Worm (Caenorhabditis elegans): ENCODE data around the gene R05A10.8.

Gene R05A10.8

ce11 chrIV:14186264-14186663 lies 28.3 kb upstream of the R05A10.8 start:
- no peak for TF ChIP-seq ZK546.5 (tag; optimal IDR thresholded peaks at IDR 0.05)
- no peak for TF ChIP-seq unc-55 (GFP tag; optimal IDR thresholded peaks at IDR 0.05)

DNA sequence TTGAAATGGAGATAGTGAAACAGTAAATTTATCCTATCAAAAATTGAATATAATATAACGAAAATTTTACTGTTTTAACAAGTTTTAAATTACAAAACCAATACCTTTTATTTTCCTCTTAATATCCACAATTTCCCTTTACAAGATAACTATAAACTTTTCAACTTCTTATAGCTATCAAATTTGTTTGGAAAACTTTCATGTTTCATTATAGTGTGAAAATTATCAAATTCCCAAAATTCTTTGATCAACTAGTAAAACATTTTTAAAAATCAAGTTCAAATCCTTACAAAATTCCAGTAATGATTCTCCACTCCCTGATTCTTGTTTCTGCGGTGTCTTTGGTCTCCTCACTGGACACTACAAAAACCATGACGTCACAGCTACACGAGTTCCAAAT lies 24.1 kb upstream of the R05A10.8 start, which contains the start of gene R05A10.1:
TSS of gene R05A10.1 (plus strand) at position 301 of the 400 bp plus-strand sequence.
- TF ChIP-seq elt-1 (tag; optimal IDR thresholded peaks at IDR 0.05), result no peak
- TF ChIP-seq peb-1 (tag; optimal IDR thresholded peaks at IDR 0.05), result no peak
- TF ChIP-seq sma-3 (GFP tag; optimal IDR thresholded peaks at IDR 0.05), result no peak
- TF ChIP-seq lin-13 (GFP tag; optimal IDR thresholded peaks at IDR 0.05), result no peak
- TF ChIP-seq skn-1 (tag; optimal IDR thresholded peaks at IDR 0.05), result no peak
- TF ChIP-seq R02D3.7 (tag; optimal IDR thresholded peaks at IDR 0.05), result no peak
- no peak for TF ChIP-seq zag-1 (tag; optimal IDR thresholded peaks at IDR 0.05)
- no peak for TF ChIP-seq ztf-11 (tag; optimal IDR thresholded peaks at IDR 0.05)
- no peak for TF ChIP-seq fos-1 (tag; optimal IDR thresholded peaks at IDR 0.05)
- TF ChIP-seq nhr-237 (tag; optimal IDR thresholded peaks at IDR 0.05), result no peak
- no peak for TF ChIP-seq gmeb-1 (tag; optimal IDR thresholded peaks at IDR 0.05)
- TF ChIP-seq ztf-1 (GFP tag; conservative IDR thresholded peaks at IDR 0.05), result no peak
- TF ChIP-seq F13H6.1 (tag; optimal IDR thresholded peaks at IDR 0.05), result no peak
- no peak for TF ChIP-seq nhr-12 (tag; optimal IDR thresholded peaks at IDR 0.05)
- no peak for TF ChIP-seq mab-5 (tag; optimal IDR thresholded peaks at IDR 0.05)
- no peak for TF ChIP-seq sma-9 (GFP tag; optimal IDR thresholded peaks at IDR 0.05)
- TF ChIP-seq sma-9 (tag; optimal IDR thresholded peaks at IDR 0.05), result no peak
- no peak for TF ChIP-seq Y55F3AM.14 (GFP tag; optimal IDR thresholded peaks at IDR 0.05)
- TF ChIP-seq lin-39 (tag; optimal IDR thresholded peaks at IDR 0.05), result no peak

ce11 chrIV:14177058-14177457 lies 19.1 kb upstream of the R05A10.8 start, which contains the start of gene R05A10.2:
Gene R05A10.2 (plus strand): TSS chrIV:14177271.
- TF ChIP-seq nhr-23 (tag; optimal IDR thresholded peaks at IDR 0.05) (no peak), ztf-1 (GFP tag; conservative IDR thresholded peaks at IDR 0.05) (no peak), egl-27 (tag; optimal IDR thresholded peaks at IDR 0.05) (no peak), lin-13 (GFP tag; optimal IDR thresholded peaks at IDR 0.05) (no peak), Y55F3AM.14 (GFP tag; optimal IDR thresholded peaks at IDR 0.05) (no peak), snpc-4 (tag; optimal IDR thresholded peaks at IDR 0.05) (no peak), nhr-12 (tag; optimal IDR thresholded peaks at IDR 0.05) (no peak)

- no peak for TF ChIP-seq sem-4 (tag; optimal IDR thresholded peaks at IDR 0.05)
- no peak for TF ChIP-seq nhr-12 (tag; optimal IDR thresholded peaks at IDR 0.05)
- TF ChIP-seq C34F6.9 (tag; optimal IDR thresholded peaks at IDR 0.05), result no peak
- TF ChIP-seq dmd-4 (tag; optimal IDR thresholded peaks at IDR 0.05), result no peak
- no peak for TF ChIP-seq lin-13 (GFP tag; optimal IDR thresholded peaks at IDR 0.05)
- no peak for TF ChIP-seq sma-3 (GFP tag; optimal IDR thresholded peaks at IDR 0.05)
- TF ChIP-seq elt-3 (tag; optimal IDR thresholded peaks at IDR 0.05), result no peak
- no peak for TF ChIP-seq nhr-10 (tag; optimal IDR thresholded peaks at IDR 0.05)
- no peak for TF ChIP-seq nhr-77 (tag; optimal IDR thresholded peaks at IDR 0.05)
- no peak for TF ChIP-seq ceh-16 (tag; optimal IDR thresholded peaks at IDR 0.05)
- no peak for TF ChIP-seq unc-62 (GFP tag; optimal IDR thresholded peaks at IDR 0.05)
- no peak for TF ChIP-seq unc-55 (GFP tag; optimal IDR thresholded peaks at IDR 0.05)
- no peak for TF ChIP-seq nhr-6 (tag; optimal IDR thresholded peaks at IDR 0.05)
- no peak for TF ChIP-seq Y55F3AM.14 (GFP tag; optimal IDR thresholded peaks at IDR 0.05)
- TF ChIP-seq zag-1 (tag; optimal IDR thresholded peaks at IDR 0.05), result no peak
- no peak for TF ChIP-seq nhr-129 (tag; optimal IDR thresholded peaks at IDR 0.05)
Measured at ce11 chrIV:14176373-14176772, 18.4 kb upstream of the R05A10.8 start, which contains the start of gene R05A10.3. Gene R05A10.3 (minus strand): TSS chrIV:14176473.

DNA sequence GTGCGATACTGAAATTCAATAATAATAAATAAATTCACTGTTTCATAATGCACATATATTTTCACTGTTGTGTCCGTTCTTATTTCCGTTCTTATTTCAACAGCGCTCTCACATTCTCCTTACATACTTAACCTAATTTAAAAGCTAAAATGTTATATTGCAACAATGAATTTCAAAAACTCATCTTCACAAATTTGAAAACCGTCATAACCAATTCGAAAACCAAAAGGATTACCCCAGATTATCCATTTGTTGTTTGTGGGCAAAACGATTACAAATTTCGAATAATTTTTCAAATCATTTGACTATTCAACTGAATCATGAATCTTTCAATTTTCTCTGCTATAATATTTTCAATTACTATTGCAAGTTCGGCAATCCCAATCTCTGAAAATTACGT lies 14.2 kb upstream of the R05A10.8 start, which contains the start of gene R05A10.4:
TSS of gene R05A10.4 (plus strand) at position 301 of the 400 bp plus-strand sequence.
- TF ChIP-seq crh-2 (tag; optimal IDR thresholded peaks at IDR 0.05) (no peak), ztf-4 (tag; optimal IDR thresholded peaks at IDR 0.05) (no peak), nhr-6 (tag; optimal IDR thresholded peaks at IDR 0.05) (no peak), nhr-12 (tag; optimal IDR thresholded peaks at IDR 0.05) (no peak), mab-5 (tag; optimal IDR thresholded peaks at IDR 0.05) (no peak), sem-4 (tag; optimal IDR thresholded peaks at IDR 0.05) (no peak)

Data from whole organism, L2 larva.